Fruit fly (Drosophila melanogaster) whole organism, embryonic: ENCODE data around the gene CG2111.

Experiments
- Aef1 ChIP-seq: fragments of 200-800 bp; sonication (Bioruptor generic); IDR thresholded peaks from 3 replicates; pipeline ENCODE4 v1.3.6; 2022; ENCODE audit warnings: missing biosample characterization, missing genetic modification characterization
- Awh ChIP-seq: fragments of 200-800 bp; sonication (Bioruptor generic); IDR thresholded peaks from 2 replicates; pipeline ENCODE4, ENCODE4 v1.3.6; 2022; ENCODE audit warnings: missing biosample characterization, missing genetic modification characterization
- CG11247 ChIP-seq: fragments of 200-800 bp; sonication (Bioruptor generic); IDR thresholded peaks from 2 replicates; pipeline ENCODE4 v1.3.6; 2022; ENCODE audit warnings: missing biosample characterization, missing genetic modification characterization
- CG11456 ChIP-seq: fragments of 200-800 bp; sonication (Bioruptor generic); IDR thresholded peaks from 3 replicates; pipeline ENCODE4 v1.3.6; 2022; ENCODE audit warnings: missing biosample characterization, missing genetic modification characterization
- CG11504 ChIP-seq: fragments of 200-800 bp; sonication (Bioruptor generic); optimal IDR thresholded peaks from 3 replicates; lab custom pipeline; 2019; ENCODE audit warnings: missing biosample characterization, mild to moderate bottlenecking, missing genetic modification characterization, moderate library complexity
- CG11695 ChIP-seq: fragments of 200-800 bp; sonication (Bioruptor generic); IDR thresholded peaks from 3 replicates; pipeline ENCODE4 v1.3.6; 2022; ENCODE audit warnings: missing biosample characterization, missing genetic modification characterization
- CG12769 ChIP-seq: fragments of 200-800 bp; sonication (Bioruptor generic); optimal IDR thresholded peaks from 2 replicates; lab custom pipeline; 2019; ENCODE audit warnings: missing biosample characterization, mild to moderate bottlenecking, missing genetic modification characterization, moderate library complexity
- CG13296 ChIP-seq: fragments of 200-800 bp; sonication (Bioruptor generic); optimal IDR thresholded peaks from 3 replicates; lab custom pipeline; 2018; ENCODE audit warnings: missing biosample characterization, mild to moderate bottlenecking, missing genetic modification characterization
- CG14014 ChIP-seq: fragments of 200-800 bp; sonication (Bioruptor generic); IDR thresholded peaks from 2 replicates; pipeline ENCODE4 v1.3.6; 2022; ENCODE audit warnings: missing biosample characterization, missing genetic modification characterization
- CG15011 ChIP-seq: fragments of 200-800 bp; sonication (Bioruptor generic); optimal IDR thresholded peaks from 3 replicates; lab custom pipeline; 2018; ENCODE audit warnings: missing biosample characterization, mild to moderate bottlenecking, missing genetic modification characterization
- CG15269 ChIP-seq: fragments of 200-800 bp; sonication (Bioruptor generic); optimal IDR thresholded peaks from 2 replicates; lab custom pipeline; 2018; ENCODE audit warnings: missing biosample characterization, mild to moderate bottlenecking, missing genetic modification characterization, moderate library complexity
- CG15479 ChIP-seq: fragments of 200-800 bp; sonication (Bioruptor generic); optimal IDR thresholded peaks from 3 replicates; lab custom pipeline; 2019; ENCODE audit warnings: missing biosample characterization, mild to moderate bottlenecking, missing genetic modification characterization, moderate library complexity
- CG1602 ChIP-seq: fragments of 200-800 bp; sonication (Bioruptor generic); optimal IDR thresholded peaks from 3 replicates; lab custom pipeline; 2016; ENCODE audit warnings: missing biosample characterization, missing genetic modification characterization
- CG17186 ChIP-seq: fragments of 200-800 bp; sonication (Bioruptor generic); optimal IDR thresholded peaks from 3 replicates; lab custom pipeline; 2017; ENCODE audit warnings: missing biosample characterization, missing genetic modification reagents, missing genetic modification characterization
- CG17359 ChIP-seq: fragments of 200-800 bp; sonication (Bioruptor generic); optimal IDR thresholded peaks from 3 replicates; lab custom pipeline; 2018; ENCODE audit warnings: missing biosample characterization, mild to moderate bottlenecking, missing genetic modification characterization, moderate library complexity
- CG31365 ChIP-seq: fragments of 200-800 bp; sonication (Bioruptor generic); optimal IDR thresholded peaks from 2 replicates; lab custom pipeline; 2018; ENCODE audit warnings: missing biosample characterization, mild to moderate bottlenecking, missing genetic modification characterization
- CG33557 ChIP-seq: fragments of 200-800 bp; sonication (Bioruptor generic); optimal IDR thresholded peaks from 2 replicates; lab custom pipeline; 2019; ENCODE audit warnings: missing biosample characterization, mild to moderate bottlenecking, missing genetic modification characterization, moderate library complexity
- CG4360 ChIP-seq: fragments of 200-800 bp; sonication (Bioruptor generic); IDR thresholded peaks from 2 replicates; pipeline ENCODE4 v1.3.6; 2022; ENCODE audit warnings: missing biosample characterization, missing genetic modification characterization
- CG8290 ChIP-seq, 3 experiments: fragments of 200-800 bp; sonication (Bioruptor generic); optimal IDR thresholded peaks; 2 replicates each; lab custom pipeline; 2016 to 2019; ENCODE audit warnings: missing biosample characterization in 3 of 3, missing genetic modification characterization in 3 of 3, mild to moderate bottlenecking in 2 of 3, moderate library complexity in 1 of 3
- CG9215 ChIP-seq: fragments of 200-800 bp; sonication (Bioruptor generic); IDR thresholded peaks from 2 replicates; pipeline ENCODE4 v1.3.6; 2022; ENCODE audit warnings: missing biosample characterization, missing genetic modification characterization
- CG9609 ChIP-seq: fragments of 200-800 bp; sonication (Bioruptor generic); optimal IDR thresholded peaks from 3 replicates; lab custom pipeline; 2016; ENCODE audit warnings: missing biosample characterization, missing genetic modification characterization
- CG9797 ChIP-seq: fragments of 200-800 bp; sonication (Bioruptor generic); optimal IDR thresholded peaks from 3 replicates; lab custom pipeline; 2018; ENCODE audit warnings: missing biosample characterization, mild to moderate bottlenecking, missing genetic modification characterization
- Eip74EF ChIP-seq, 2 experiments: fragments of 200-800 bp in 1 of 2; fragments of >200 bp in 1 of 2; sonication (Bioruptor generic) in 1 of 2; optimal IDR thresholded peaks; 2 replicates each; lab custom pipeline; 2017 to 2019; ENCODE audit warnings: missing biosample characterization in 2 of 2, missing genetic modification characterization in 2 of 2, mild to moderate bottlenecking in 1 of 2, moderate library complexity in 1 of 2
- Opbp ChIP-seq: fragments of 200-800 bp; sonication (Bioruptor generic); IDR thresholded peaks from 3 replicates; pipeline ENCODE4 v1.3.6; 2022; ENCODE audit warnings: missing biosample characterization, missing genetic modification characterization; ENCODE audit not compliant: partially characterized antibody
- Ptx1 ChIP-seq: fragments of 200-800 bp; sonication (Bioruptor generic); IDR thresholded peaks from 2 replicates; pipeline ENCODE4 v1.3.6; 2022; ENCODE audit warnings: missing biosample characterization, missing genetic modification characterization
- Rx ChIP-seq: fragments of 200-800 bp; sonication (Bioruptor generic); IDR thresholded peaks from 2 replicates; pipeline ENCODE4 v1.3.6; 2022; ENCODE audit warnings: missing biosample characterization, missing genetic modification characterization
- Sin3A ChIP-seq: fragments of >200 bp; optimal IDR thresholded peaks from 2 replicates; lab custom pipeline; 2018
- TFAM ChIP-seq: fragments of 200-800 bp; sonication (Bioruptor generic); optimal IDR thresholded peaks from 2 replicates; lab custom pipeline; 2017; ENCODE audit warnings: missing biosample characterization, missing genetic modification characterization, inconsistent platforms
- Trl ChIP-seq, 3 experiments: fragments of >200 bp in 2 of 3; fragments of 200-800 bp in 1 of 3; sonication (Bioruptor generic) in 1 of 3; optimal IDR thresholded peaks; 2 replicates in 1 of 3; 3 replicates in 2 of 3; lab custom pipeline; 2016 to 2017; ENCODE audit warnings: missing biosample characterization in 1 of 3, missing genetic modification characterization in 1 of 3
- ase ChIP-seq: fragments of 200-800 bp; sonication (Bioruptor generic); IDR thresholded peaks from 3 replicates; pipeline ENCODE4 v1.3.6; 2022; ENCODE audit warnings: missing biosample characterization, missing genetic modification characterization
- ci ChIP-seq: fragments of 200-800 bp; sonication (Bioruptor generic); IDR thresholded peaks from 3 replicates; pipeline ENCODE4 v1.3.6; 2022; ENCODE audit warnings: missing biosample characterization, missing genetic modification characterization
- crol ChIP-seq: fragments of 200-800 bp; sonication (Bioruptor generic); IDR thresholded peaks from 2 replicates; pipeline ENCODE4 v1.3.6; 2022; ENCODE audit warnings: missing biosample characterization, missing genetic modification characterization
- dmrt99B ChIP-seq: fragments of 200-800 bp; sonication (Bioruptor generic); optimal IDR thresholded peaks from 2 replicates; lab custom pipeline; 2018; ENCODE audit warnings: missing biosample characterization, mild to moderate bottlenecking, missing genetic modification characterization, moderate library complexity
- fd96Cb ChIP-seq: fragments of 200-800 bp; sonication (Bioruptor generic); optimal IDR thresholded peaks from 2 replicates; lab custom pipeline; 2018; ENCODE audit warnings: missing biosample characterization, mild to moderate bottlenecking, missing genetic modification characterization, moderate library complexity
- gfzf ChIP-seq: fragments of 200-800 bp; sonication (Bioruptor generic); optimal IDR thresholded peaks from 2 replicates; lab custom pipeline; 2016; ENCODE audit warnings: missing biosample characterization, mild to moderate bottlenecking, missing genetic modification characterization, moderate library complexity
- kay ChIP-seq: fragments of 200-800 bp; sonication (Bioruptor generic); optimal IDR thresholded peaks from 2 replicates; lab custom pipeline; 2016; ENCODE audit warnings: missing biosample characterization, missing genetic modification characterization
- lab ChIP-seq: fragments of 200-800 bp; sonication (Bioruptor generic); optimal IDR thresholded peaks from 3 replicates; lab custom pipeline; 2017; ENCODE audit warnings: missing biosample characterization, missing genetic modification characterization, mild to moderate bottlenecking, moderate library complexity, missing genetic modification reagents
- maf-S ChIP-seq: fragments of 200-800 bp; sonication (Bioruptor generic); optimal IDR thresholded peaks from 2 replicates; lab custom pipeline; 2016; ENCODE audit warnings: missing biosample characterization, missing genetic modification characterization
- mam ChIP-seq: fragments of 200-800 bp; sonication (Bioruptor generic); optimal IDR thresholded peaks from 3 replicates; lab custom pipeline; 2016; ENCODE audit warnings: missing biosample characterization, missing genetic modification characterization
- nerfin-1 ChIP-seq: fragments of 200-800 bp; sonication (Bioruptor generic); optimal IDR thresholded peaks from 3 replicates; lab custom pipeline; 2019; ENCODE audit warnings: missing biosample characterization, mild to moderate bottlenecking, missing genetic modification characterization, moderate library complexity
- ranshi ChIP-seq: fragments of 200-800 bp; sonication (Bioruptor generic); IDR thresholded peaks from 2 replicates; pipeline ENCODE4 v1.3.6; 2022; ENCODE audit warnings: missing biosample characterization, missing genetic modification characterization
- scrt ChIP-seq: fragments of 200-800 bp; sonication (Bioruptor generic); optimal IDR thresholded peaks from 2 replicates; lab custom pipeline; 2018; ENCODE audit warnings: missing biosample characterization, mild to moderate bottlenecking, missing genetic modification characterization, moderate library complexity
- slou ChIP-seq: fragments of 200-800 bp; sonication (Bioruptor generic); optimal IDR thresholded peaks from 3 replicates; lab custom pipeline; 2016; ENCODE audit warnings: missing biosample characterization, missing genetic modification characterization
- sob ChIP-seq: fragments of 200-800 bp; sonication (Bioruptor generic); IDR thresholded peaks from 2 replicates; pipeline ENCODE4 v1.3.6; 2022; ENCODE audit warnings: missing biosample characterization, missing genetic modification characterization
- tap ChIP-seq: fragments of 200-800 bp; optimal IDR thresholded peaks from 3 replicates; lab custom pipeline; 2019; ENCODE audit warnings: missing biosample characterization, mild to moderate bottlenecking, missing genetic modification characterization, moderate library complexity
- unpg ChIP-seq: fragments of 200-800 bp; sonication (Bioruptor generic); optimal IDR thresholded peaks from 3 replicates; lab custom pipeline; 2018; ENCODE audit warnings: missing biosample characterization, mild to moderate bottlenecking, missing genetic modification characterization, moderate library complexity
- zfh1 ChIP-seq: fragments of 200-800 bp; sonication (Bioruptor generic); IDR thresholded peaks from 3 replicates; pipeline ENCODE4 v1.3.6; 2022; ENCODE audit warnings: missing biosample characterization, missing genetic modification characterization

Gene CG2111

dm6 chrX:10620144-10621005, 37.1 kb upstream of the CG2111 start, which contains the start of gene CG43347 (continued):
- TF ChIP-seq sob (GFP tag; lab: Robert Waterston, UW): peak; percentile 50; the same call in 1 of the 2 replicates
- 0 out of 2 replicates have a peak, but pooled peaks have one; percentile 18 for TF ChIP-seq Rx (GFP tag; lab: Robert Waterston, UW)
- peak; percentile 44; the same call in 1 of the 3 replicates for TF ChIP-seq ci (GFP tag; lab: Robert Waterston, UW)
- TF ChIP-seq CG9215 (GFP tag; lab: Robert Waterston, UW): peak; percentile 66
- no peak for TF ChIP-seq maf-S
- peak; percentile 66 for TF ChIP-seq Ptx1
- TF ChIP-seq Awh (GFP tag; lab: Robert Waterston, UW): peak; percentile 24; the same call in 1 of the 2 replicates
- TF ChIP-seq CG13296 (GFP tag; lab: Kevin White, UChicago): peak; percentile 76
- TF ChIP-seq CG17359: peak; percentile 72
- no peak for TF ChIP-seq Opbp
- 0 out of 2 replicates have a peak, but pooled peaks have one; percentile 36 for TF ChIP-seq CG14014 (GFP tag; lab: Robert Waterston, UW)
- no peak for TF ChIP-seq ase (GFP tag; lab: Robert Waterston, UW)
- TF ChIP-seq dmrt99B (tag; lab: Kevin White, UChicago): peak; percentile 80
- peak; percentile 86 for TF ChIP-seq lab (GFP tag; lab: Kevin White, UChicago)
- no peak for TF ChIP-seq gfzf (GFP tag; lab: Kevin White, UChicago)
- TF ChIP-seq Aef1 (GFP tag; lab: Robert Waterston, UW): peak; percentile 32; the same call in 1 of the 3 replicates
- TF ChIP-seq CG33557: no peak
- TF ChIP-seq CG8290 (GFP tag; optimal IDR thresholded peaks at IDR 0.05; lab: Kevin White, UChicago): no peak
- TF ChIP-seq CG8290 (tag; optimal IDR thresholded peaks at IDR 0.05; lab: Kevin White, UChicago): no peak
- TF ChIP-seq CG11456 (GFP tag; lab: Robert Waterston, UW): 0 out of 3 replicates have a peak, but pooled peaks have one; percentile 37
- no peak for TF ChIP-seq CG9797 (GFP tag; lab: Kevin White, UChicago)
- TF ChIP-seq CG9609 (GFP tag; lab: Kevin White, UChicago): no peak
- no peak for TF ChIP-seq TFAM (GFP tag; lab: Kevin White, UChicago)
- peak; percentile 58 to 70 for TF ChIP-seq Trl (optimal IDR thresholded peaks at IDR 0.05; lab: Kevin White, UChicago)
- no peak for TF ChIP-seq Trl (GFP tag; optimal IDR thresholded peaks at IDR 0.05; lab: Kevin White, UChicago)
- no peak for TF ChIP-seq CG17186 (GFP tag; lab: Kevin White, UChicago)
- peak; percentile 80 for TF ChIP-seq CG15269 (tag; lab: Kevin White, UChicago)
- TF ChIP-seq scrt: peak; percentile 73
- TF ChIP-seq Sin3A: no peak
- TF ChIP-seq CG15479: no peak
- TF ChIP-seq CG11247 (GFP tag; lab: Robert Waterston, UW): peak; percentile 13; the same call in 1 of the 2 replicates
- peak; percentile 27 for TF ChIP-seq CG12769 (tag; lab: Kevin White, UChicago)
- peak; percentile 85 for TF ChIP-seq CG11504 (tag; lab: Kevin White, UChicago)
- peak; percentile 37 for TF ChIP-seq CG1602 (GFP tag; lab: Kevin White, UChicago)
- peak; percentile 69 for TF ChIP-seq unpg (GFP tag; lab: Kevin White, UChicago)
- TF ChIP-seq slou (GFP tag; lab: Kevin White, UChicago): peak; percentile 47
- peak; percentile 63 for TF ChIP-seq crol (GFP tag; lab: Robert Waterston, UW)
- no peak for TF ChIP-seq CG4360 (GFP tag; lab: Robert Waterston, UW)
- TF ChIP-seq Eip74EF (GFP tag; optimal IDR thresholded peaks at IDR 0.05; lab: Kevin White, UChicago): peak in 1 of 2 experiments; percentile 51
- no peak for TF ChIP-seq kay (GFP tag; lab: Kevin White, UChicago)
- TF ChIP-seq CG15011 (GFP tag; lab: Kevin White, UChicago): peak; percentile 54
- TF ChIP-seq mam: peak; percentile 10
- TF ChIP-seq fd96Cb (tag; lab: Kevin White, UChicago): peak; percentile 64
- TF ChIP-seq nerfin-1 (tag; lab: Kevin White, UChicago): peak; percentile 56
- peak; percentile 46 for TF ChIP-seq tap (tag; lab: Kevin White, UChicago)
- TF ChIP-seq ranshi (GFP tag; lab: Robert Waterston, UW): peak; percentile 28; the same call in 1 of the 2 replicates
- TF ChIP-seq zfh1 (GFP tag; lab: Robert Waterston, UW): 0 out of 3 replicates have a peak, but pooled peaks have one; percentile 50
- TF ChIP-seq CG31365 (tag; lab: Kevin White, UChicago): peak; percentile 22
- peak; percentile 39; the same call in 1 of the 3 replicates for TF ChIP-seq CG11695
